Fruit fly (Drosophila melanogaster) whole organism, embryonic: ENCODE data around the gene Pex16.
A peak's percentile ranks its signal among the peaks of the same experiment; 100 is the strongest.

Source experiments
- BEAF-32 ChIP-seq: fragments of 200-800 bp; sonication (Bioruptor generic); optimal IDR thresholded peaks from 3 replicates; lab custom pipeline; 2017; ENCODE audit warnings: missing biosample characterization, missing genetic modification characterization, mild to moderate bottlenecking, moderate library complexity, missing genetic modification reagents
- CG10979 ChIP-seq: fragments of 200-800 bp; sonication (Bioruptor generic); optimal IDR thresholded peaks from 2 replicates; lab custom pipeline; 2018; ENCODE audit warnings: missing biosample characterization, mild to moderate bottlenecking, missing genetic modification characterization, moderate library complexity
- CG12219 ChIP-seq: fragments of 200-800 bp; sonication (Bioruptor generic); optimal IDR thresholded peaks from 3 replicates; lab custom pipeline; 2018; ENCODE audit warnings: missing biosample characterization, mild to moderate bottlenecking, missing genetic modification characterization
- CG13296 ChIP-seq: fragments of 200-800 bp; sonication (Bioruptor generic); optimal IDR thresholded peaks from 3 replicates; lab custom pipeline; 2018; ENCODE audit warnings: missing biosample characterization, mild to moderate bottlenecking, missing genetic modification characterization
- CG13624 ChIP-seq: fragments of 200-800 bp; sonication (Bioruptor generic); optimal IDR thresholded peaks from 2 replicates; lab custom pipeline; 2016; ENCODE audit warnings: missing biosample characterization, missing genetic modification characterization
- CG14710 ChIP-seq: fragments of 200-800 bp; sonication (Bioruptor generic); optimal IDR thresholded peaks from 3 replicates; lab custom pipeline; 2019; ENCODE audit warnings: missing biosample characterization, mild to moderate bottlenecking, missing genetic modification characterization, moderate library complexity
- CG15073 ChIP-seq: fragments of 200-800 bp; sonication (Bioruptor generic); optimal IDR thresholded peaks from 2 replicates; lab custom pipeline; 2016; ENCODE audit warnings: missing biosample characterization, missing genetic modification characterization
- CG15479 ChIP-seq: fragments of 200-800 bp; sonication (Bioruptor generic); optimal IDR thresholded peaks from 3 replicates; lab custom pipeline; 2019; ENCODE audit warnings: missing biosample characterization, mild to moderate bottlenecking, missing genetic modification characterization, moderate library complexity
- CG17328 ChIP-seq: fragments of 200-800 bp; sonication (Bioruptor generic); IDR thresholded peaks from 2 replicates; pipeline ENCODE4 v1.3.6; 2022; ENCODE audit warnings: missing biosample characterization, missing genetic modification characterization
- CG2116 ChIP-seq: fragments of 200-800 bp; sonication (Bioruptor generic); optimal IDR thresholded peaks from 3 replicates; lab custom pipeline; 2018; ENCODE audit warnings: missing biosample characterization, mild to moderate bottlenecking, missing genetic modification characterization
- CG3065 ChIP-seq: fragments of 200-800 bp; sonication (Bioruptor generic); optimal IDR thresholded peaks from 2 replicates; lab custom pipeline; 2016; ENCODE audit warnings: missing biosample characterization, missing genetic modification characterization
- CG31441 ChIP-seq: fragments of 200-800 bp; sonication (Bioruptor generic); IDR thresholded peaks from 2 replicates; pipeline ENCODE4 v1.3.6; 2022; ENCODE audit warnings: missing biosample characterization, missing genetic modification characterization
- CG6175 ChIP-seq: fragments of 200-800 bp; sonication (Bioruptor generic); IDR thresholded peaks from 3 replicates; pipeline ENCODE4 v1.3.6; 2022; ENCODE audit warnings: missing biosample characterization, missing genetic modification characterization
- CG6854 ChIP-seq: fragments of 200-800 bp; sonication (Bioruptor generic); optimal IDR thresholded peaks from 3 replicates; lab custom pipeline; 2017; ENCODE audit warnings: missing biosample characterization, mild to moderate bottlenecking, missing genetic modification characterization
- CG7271 ChIP-seq: fragments of 200-800 bp; sonication (Bioruptor generic); optimal IDR thresholded peaks from 2 replicates; lab custom pipeline; 2018; ENCODE audit warnings: missing biosample characterization, mild to moderate bottlenecking, missing genetic modification characterization, moderate library complexity
- CG8089 ChIP-seq: fragments of 200-800 bp; sonication (Bioruptor generic); optimal IDR thresholded peaks from 3 replicates; lab custom pipeline; 2016; ENCODE audit warnings: missing biosample characterization, missing genetic modification characterization
- CG8924 ChIP-seq: fragments of 200-800 bp; optimal IDR thresholded peaks from 3 replicates; lab custom pipeline; 2019; ENCODE audit warnings: missing biosample characterization, mild to moderate bottlenecking, missing genetic modification characterization, moderate library complexity
- CG9797 ChIP-seq: fragments of 200-800 bp; sonication (Bioruptor generic); optimal IDR thresholded peaks from 3 replicates; lab custom pipeline; 2018; ENCODE audit warnings: missing biosample characterization, mild to moderate bottlenecking, missing genetic modification characterization
- CoRest ChIP-seq: fragments of 200-800 bp; sonication (Bioruptor generic); optimal IDR thresholded peaks from 3 replicates; lab custom pipeline; 2018; ENCODE audit warnings: missing biosample characterization, mild to moderate bottlenecking, missing genetic modification characterization, moderate library complexity
- Ets97D ChIP-seq: fragments of 200-800 bp; sonication (Bioruptor generic); optimal IDR thresholded peaks from 3 replicates; lab custom pipeline; 2016; ENCODE audit warnings: missing biosample characterization, missing genetic modification characterization
- Gsc ChIP-seq: fragments of 200-800 bp; sonication (Bioruptor generic); IDR thresholded peaks from 2 replicates; pipeline ENCODE4 v1.3.6; 2022; ENCODE audit warnings: missing biosample characterization, missing genetic modification characterization
- HLH3B ChIP-seq: fragments of 200-800 bp; sonication (Bioruptor generic); IDR thresholded peaks from 2 replicates; pipeline ENCODE4 v1.3.6; 2022; ENCODE audit warnings: missing biosample characterization, missing genetic modification characterization
- HLHmδ ChIP-seq: fragments of 200-800 bp; sonication (Bioruptor generic); optimal IDR thresholded peaks from 2 replicates; lab custom pipeline; 2018; ENCODE audit warnings: missing biosample characterization, mild to moderate bottlenecking, missing genetic modification characterization, moderate library complexity
- Hmr ChIP-seq: fragments of 200-800 bp; sonication (Bioruptor generic); optimal IDR thresholded peaks from 3 replicates; lab custom pipeline; 2017; ENCODE audit warnings: mild to moderate bottlenecking, missing biosample characterization, missing genetic modification reagents, missing genetic modification characterization
- Hsf ChIP-seq: fragments of 200-800 bp; sonication (Bioruptor generic); optimal IDR thresholded peaks from 3 replicates; lab custom pipeline; 2016; ENCODE audit warnings: missing biosample characterization, missing genetic modification characterization
- Kr ChIP-seq: fragments of 200-800 bp; sonication (Bioruptor generic); optimal IDR thresholded peaks from 2 replicates; lab custom pipeline; 2017; ENCODE audit warnings: missing biosample characterization, mild to moderate bottlenecking, missing genetic modification characterization
- MESR4 ChIP-seq: fragments of 200-800 bp; sonication (Bioruptor generic); optimal IDR thresholded peaks from 2 replicates; lab custom pipeline; 2018; ENCODE audit warnings: missing biosample characterization, mild to moderate bottlenecking, missing genetic modification characterization, moderate library complexity
- Nf-YC ChIP-seq: fragments of 200-800 bp; optimal IDR thresholded peaks from 3 replicates; lab custom pipeline; 2019; ENCODE audit warnings: missing biosample characterization, mild to moderate bottlenecking, missing genetic modification characterization, moderate library complexity
- Optix ChIP-seq: fragments of 200-800 bp; sonication (Bioruptor generic); IDR thresholded peaks from 3 replicates; pipeline ENCODE4 v1.3.6; 2022; ENCODE audit warnings: missing biosample characterization, missing genetic modification characterization
- Side ChIP-seq: fragments of 200-800 bp; sonication (Bioruptor generic); optimal IDR thresholded peaks from 2 replicates; lab custom pipeline; 2016; ENCODE audit warnings: missing biosample characterization, missing genetic modification characterization
- ac ChIP-seq: fragments of 200-800 bp; sonication (Bioruptor generic); optimal IDR thresholded peaks from 3 replicates; lab custom pipeline; 2017; ENCODE audit warnings: missing biosample characterization, mild to moderate bottlenecking, missing genetic modification characterization
- ase ChIP-seq: fragments of 200-800 bp; sonication (Bioruptor generic); IDR thresholded peaks from 3 replicates; pipeline ENCODE4 v1.3.6; 2022; ENCODE audit warnings: missing biosample characterization, missing genetic modification characterization
- btn ChIP-seq: fragments of 200-800 bp; sonication (Bioruptor generic); optimal IDR thresholded peaks from 2 replicates; lab custom pipeline; 2016; ENCODE audit warnings: missing biosample characterization, missing genetic modification characterization
- crp ChIP-seq, 2 experiments: fragments of 200-800 bp; sonication (Bioruptor generic); optimal IDR thresholded peaks; 2 replicates in 1 of 2; 3 replicates in 1 of 2; lab custom pipeline; 2017; ENCODE audit warnings: missing biosample characterization in 2 of 2, missing genetic modification characterization in 2 of 2, mild to moderate bottlenecking in 1 of 2, moderate library complexity in 1 of 2
- cwo ChIP-seq: fragments of 200-800 bp; sonication (Bioruptor generic); optimal IDR thresholded peaks from 3 replicates; lab custom pipeline; 2017; ENCODE audit warnings: missing biosample characterization, missing genetic modification characterization, mild to moderate bottlenecking, moderate library complexity, missing genetic modification reagents
- dmrt11E ChIP-seq: fragments of 200-800 bp; sonication (Bioruptor generic); optimal IDR thresholded peaks from 3 replicates; lab custom pipeline; 2018; ENCODE audit warnings: missing biosample characterization, mild to moderate bottlenecking, missing genetic modification characterization, moderate library complexity
- lilli ChIP-seq: fragments of 200-800 bp; sonication (Bioruptor generic); optimal IDR thresholded peaks from 3 replicates; lab custom pipeline; 2016; ENCODE audit warnings: missing biosample characterization, missing genetic modification characterization
- nerfin-1 ChIP-seq: fragments of 200-800 bp; sonication (Bioruptor generic); optimal IDR thresholded peaks from 3 replicates; lab custom pipeline; 2019; ENCODE audit warnings: missing biosample characterization, mild to moderate bottlenecking, missing genetic modification characterization, moderate library complexity
- onecut ChIP-seq: fragments of 200-800 bp; sonication (Bioruptor generic); IDR thresholded peaks from 2 replicates; pipeline ENCODE4 v1.3.6; 2022; ENCODE audit warnings: missing biosample characterization, missing genetic modification characterization
- otp ChIP-seq: fragments of 200-800 bp; sonication (Bioruptor generic); IDR thresholded peaks from 3 replicates; pipeline ENCODE4, ENCODE4 v1.3.6; 2022; ENCODE audit warnings: missing biosample characterization, missing genetic modification characterization
- phol ChIP-seq: fragments of 200-800 bp; sonication (Bioruptor generic); optimal IDR thresholded peaks from 3 replicates; lab custom pipeline; 2018; ENCODE audit warnings: missing biosample characterization, mild to moderate bottlenecking, missing genetic modification characterization, moderate library complexity
- prd ChIP-seq, 3 experiments: fragments of >200 bp in 2 of 3; fragments of 200-800 bp in 1 of 3; sonication (Bioruptor generic) in 1 of 3; optimal IDR thresholded peaks in 2 of 3; IDR thresholded peaks in 1 of 3; 2 replicates in 2 of 3; 3 replicates in 1 of 3; pipeline versions ENCODE4 v1.3.6 to Lab custom; 2017 to 2022; ENCODE audit warnings: missing biosample characterization in 1 of 3, missing genetic modification characterization in 1 of 3
- pros ChIP-seq: fragments of 200-800 bp; sonication (Bioruptor generic); optimal IDR thresholded peaks from 3 replicates; lab custom pipeline; 2019; ENCODE audit warnings: missing biosample characterization, mild to moderate bottlenecking, missing genetic modification characterization, moderate library complexity
- sd ChIP-seq: fragments of 200-800 bp; sonication (Bioruptor generic); optimal IDR thresholded peaks from 3 replicates; lab custom pipeline; 2018; ENCODE audit warnings: missing biosample characterization, mild to moderate bottlenecking, missing genetic modification characterization, moderate library complexity
- sens-2 ChIP-seq: fragments of 200-800 bp; sonication (Bioruptor generic); IDR thresholded peaks from 2 replicates; pipeline ENCODE4 v1.3.6; 2022; ENCODE audit warnings: missing biosample characterization, missing genetic modification characterization
- seq ChIP-seq: fragments of 200-800 bp; sonication (Bioruptor generic); IDR thresholded peaks from 2 replicates; pipeline ENCODE4 v1.3.6; 2022; ENCODE audit warnings: missing biosample characterization, missing genetic modification characterization
- sim ChIP-seq: fragments of 200-800 bp; sonication (Bioruptor generic); IDR thresholded peaks from 2 replicates; pipeline ENCODE4 v1.3.6; 2022; ENCODE audit warnings: missing biosample characterization, missing genetic modification characterization
- tgo ChIP-seq: fragments of 200-800 bp; sonication (Bioruptor generic); IDR thresholded peaks from 3 replicates; pipeline ENCODE4 v1.3.6; 2022; ENCODE audit warnings: missing biosample characterization, missing genetic modification characterization
- ttk ChIP-seq: fragments of 200-800 bp; sonication (Bioruptor generic); IDR thresholded peaks from 2 replicates; pipeline ENCODE4 v2.1.2; 2022; ENCODE audit warnings: missing biosample characterization, missing genetic modification characterization
- zen ChIP-seq: fragments of 200-800 bp; sonication (Bioruptor generic); optimal IDR thresholded peaks from 3 replicates; lab custom pipeline; 2018; ENCODE audit warnings: missing biosample characterization, mild to moderate bottlenecking, missing genetic modification characterization, moderate library complexity

Pex16 gene

DNA sequence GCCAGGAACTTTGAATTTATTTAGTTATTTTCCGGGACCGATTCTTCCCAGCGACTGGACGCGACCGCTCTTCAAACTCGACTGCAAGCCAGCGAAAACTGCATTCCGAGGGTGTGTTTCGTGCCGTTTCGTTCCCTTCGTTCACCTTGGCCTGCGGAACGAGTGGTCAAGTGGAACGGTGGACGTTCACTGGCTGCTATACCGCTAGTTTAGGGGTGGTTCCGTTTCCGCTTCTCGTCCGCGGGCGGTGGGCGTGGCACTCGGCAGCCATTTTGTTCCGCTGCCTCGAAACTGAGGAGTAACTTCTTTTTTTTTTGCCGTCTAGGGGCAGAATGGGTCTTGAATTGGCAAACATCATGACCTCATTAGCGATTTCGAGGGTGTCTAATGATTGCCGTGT is 14.6 kb upstream of the Pex16 start, which contains the start of gene Six4 (continued):
- peak; percentile 13 for TF ChIP-seq CG10979 (tag; lab: Kevin White, UChicago)
- no peak for TF ChIP-seq CG8089
- peak; percentile 83 for TF ChIP-seq Ets97D (GFP tag; lab: Kevin White, UChicago)
- TF ChIP-seq CG13296 (GFP tag; lab: Kevin White, UChicago): no peak
- no peak for TF ChIP-seq Optix (GFP tag; lab: Robert Waterston, UW)
- TF ChIP-seq tgo (GFP tag; lab: Robert Waterston, UW): no peak
- TF ChIP-seq pros (GFP tag; lab: Kevin White, UChicago): peak; percentile 26
- TF ChIP-seq prd (optimal IDR thresholded peaks at IDR 0.05; lab: Kevin White, UChicago): no peak
- TF ChIP-seq prd (GFP tag; IDR thresholded peaks at IDR 0.05; lab: Robert Waterston, UW): 0 out of 3 replicates have a peak, but pooled peaks have one; percentile 28
- TF ChIP-seq CG6854 (GFP tag; lab: Kevin White, UChicago): no peak
- TF ChIP-seq Gsc (GFP tag; lab: Robert Waterston, UW): no peak
- TF ChIP-seq CG6175: 0 out of 3 replicates have a peak, but pooled peaks have one; percentile 12
- TF ChIP-seq HLH3B (GFP tag; lab: Robert Waterston, UW): no peak
- TF ChIP-seq seq (GFP tag; lab: Robert Waterston, UW): peak; percentile 89
- TF ChIP-seq sim (GFP tag; lab: Robert Waterston, UW): 0 out of 2 replicates have a peak, but pooled peaks have one; percentile 44
- TF ChIP-seq onecut (GFP tag; lab: Robert Waterston, UW): 0 out of 2 replicates have a peak, but pooled peaks have one; percentile 20
- TF ChIP-seq cwo: no peak
- TF ChIP-seq CoRest: peak; percentile 5
- no peak for TF ChIP-seq CG15479
- no peak for TF ChIP-seq lilli (GFP tag; lab: Kevin White, UChicago)
- TF ChIP-seq CG17328 (GFP tag; lab: Robert Waterston, UW): peak; percentile 41; the same call in 1 of the 2 replicates
- 0 out of 3 replicates have a peak, but pooled peaks have one; percentile 18 for TF ChIP-seq otp (GFP tag; lab: Robert Waterston, UW)
- TF ChIP-seq ase: no peak
- peak; percentile 20 for TF ChIP-seq dmrt11E (tag; lab: Kevin White, UChicago)
- peak; percentile 96 for TF ChIP-seq HLHmδ (GFP tag; lab: Kevin White, UChicago)
- TF ChIP-seq Kr (GFP tag; lab: Kevin White, UChicago): peak; percentile 54
- TF ChIP-seq Side (GFP tag; lab: Kevin White, UChicago): no peak
- TF ChIP-seq CG14710 (tag; lab: Kevin White, UChicago): peak; percentile 24
- peak; percentile 28 for TF ChIP-seq zen (tag; lab: Kevin White, UChicago)
- no peak for TF ChIP-seq MESR4 (GFP tag; lab: Kevin White, UChicago)
- no peak for TF ChIP-seq crp (GFP tag; optimal IDR thresholded peaks at IDR 0.05; lab: Kevin White, UChicago)
- TF ChIP-seq CG8924 (tag; lab: Kevin White, UChicago): peak; percentile 40
- no peak for TF ChIP-seq CG13624
- peak; percentile 56 for TF ChIP-seq phol (tag; lab: Kevin White, UChicago)
- TF ChIP-seq CG7271 (tag; lab: Kevin White, UChicago): peak; percentile 72
- TF ChIP-seq Hmr: no peak
- peak; percentile 15 for TF ChIP-seq CG12219 (GFP tag; lab: Kevin White, UChicago)
- peak; percentile 97 for TF ChIP-seq CG3065
- TF ChIP-seq ttk (GFP tag; lab: Robert Waterston, UW): 0 out of 2 replicates have a peak, but pooled peaks have one; percentile 50
- no peak for TF ChIP-seq CG9797 (GFP tag; lab: Kevin White, UChicago)
- TF ChIP-seq btn (GFP tag; lab: Kevin White, UChicago): no peak
- no peak for TF ChIP-seq BEAF-32 (GFP tag; lab: Kevin White, UChicago)
- TF ChIP-seq CG2116 (GFP tag; lab: Kevin White, UChicago): no peak
- peak; percentile 34 for TF ChIP-seq ac (GFP tag; lab: Kevin White, UChicago)
- TF ChIP-seq sens-2 (GFP tag; lab: Robert Waterston, UW): no peak
- peak; percentile 82 for TF ChIP-seq nerfin-1 (tag; lab: Kevin White, UChicago)
- no peak for TF ChIP-seq Hsf (GFP tag; lab: Kevin White, UChicago)
- no peak for TF ChIP-seq CG31441
- TF ChIP-seq Nf-YC (tag; lab: Kevin White, UChicago): peak; percentile 94
- no peak for TF ChIP-seq CG15073 (GFP tag; lab: Kevin White, UChicago)
- TF ChIP-seq sd: no peak
